Worm (Caenorhabditis elegans) whole organism, early embryonic: ENCODE data around the gene R160.3.

Experiments
- B0310.2 ChIP-seq: sonication (generic microtip); optimal IDR thresholded peaks from 2 replicates; lab custom pipeline; 2016; ENCODE audit warnings: mild to moderate bottlenecking, missing genetic modification characterization, missing compliant biosample characterization
- F13C5.2 ChIP-seq: sonication (generic microtip); optimal IDR thresholded peaks from 2 replicates; lab custom pipeline; 2017; ENCODE audit warnings: mild to moderate bottlenecking, missing genetic modification characterization, inconsistent platforms, missing compliant biosample characterization
- aly-1 ChIP-seq: sonication (generic microtip); optimal IDR thresholded peaks from 2 replicates; lab custom pipeline; 2016; ENCODE audit warnings: missing genetic modification characterization, missing compliant biosample characterization
- ama-1 ChIP-seq: fragments of 150-350 bp; optimal IDR thresholded peaks from 2 replicates; lab custom pipeline; 2014
- ceh-13 ChIP-seq: fragments of 200-800 bp; sonication (Bioruptor generic); optimal IDR thresholded peaks from 2 replicates; lab custom pipeline; 2018; ENCODE audit warnings: mild to moderate bottlenecking, missing genetic modification characterization, missing compliant biosample characterization
- ceh-36 ChIP-seq: sonication (generic microtip); optimal IDR thresholded peaks from 2 replicates; lab custom pipeline; 2016; ENCODE audit warnings: missing genetic modification characterization, inconsistent platforms, missing compliant biosample characterization
- ets-7 ChIP-seq: sonication (generic microtip); optimal IDR thresholded peaks from 2 replicates; lab custom pipeline; 2016; ENCODE audit warnings: missing genotype, missing genetic modification characterization, missing compliant biosample characterization
- flt-1 ChIP-seq: fragments of 200-800 bp; sonication (Bioruptor generic); IDR thresholded peaks from 2 replicates; pipeline ENCODE4 v1.3.6; 2022; ENCODE audit warnings: missing genetic modification characterization, missing compliant biosample characterization
- hmbx-1 ChIP-seq: sonication (generic microtip); optimal IDR thresholded peaks from 2 replicates; lab custom pipeline; 2016; ENCODE audit warnings: mild to moderate bottlenecking, missing genetic modification characterization, missing compliant biosample characterization
- hmg-4 ChIP-seq: fragments of 200-800 bp; sonication (Bioruptor generic); optimal IDR thresholded peaks from 2 replicates; lab custom pipeline; 2018; ENCODE audit warnings: mild to moderate bottlenecking, missing genetic modification characterization, missing compliant biosample characterization
- hnd-1 ChIP-seq: sonication (generic microtip); optimal IDR thresholded peaks from 2 replicates; lab custom pipeline; 2016; ENCODE audit warnings: missing genetic modification characterization, missing compliant biosample characterization
- pes-1 ChIP-seq: fragments of 200-800 bp; sonication (Bioruptor generic); IDR thresholded peaks from 2 replicates; pipeline ENCODE4 v1.3.6; 2022; ENCODE audit warnings: missing genetic modification reagents, missing genetic modification characterization, missing compliant biosample characterization
- scrt-1 ChIP-seq: fragments of 200-800 bp; sonication (Bioruptor generic); IDR thresholded peaks from 2 replicates; pipeline ENCODE4 v1.3.6; 2022; ENCODE audit warnings: missing genetic modification characterization, missing compliant biosample characterization
- sea-1 ChIP-seq: fragments of 200-800 bp; sonication (Bioruptor generic); conservative IDR thresholded peaks from 2 replicates; pipeline ENCODE4 v1.3.6; 2022; ENCODE audit warnings: missing genetic modification characterization, missing compliant biosample characterization
- tbx-11 ChIP-seq: fragments of 200-800 bp; sonication (Bioruptor generic); IDR thresholded peaks from 2 replicates; pipeline ENCODE4 v1.3.6; 2022; ENCODE audit warnings: missing genetic modification characterization, missing compliant biosample characterization
- tbx-37 ChIP-seq: fragments of 200-800 bp; sonication (Bioruptor generic); conservative IDR thresholded peaks from 2 replicates; pipeline ENCODE4 v1.3.6; 2022; ENCODE audit warnings: missing genetic modification reagents, missing genetic modification characterization, missing compliant biosample characterization
- tra-4 ChIP-seq: sonication (generic microtip); optimal IDR thresholded peaks from 2 replicates; lab custom pipeline; 2017; ENCODE audit warnings: missing genetic modification characterization, missing compliant biosample characterization

The R160.3 gene

DNA sequence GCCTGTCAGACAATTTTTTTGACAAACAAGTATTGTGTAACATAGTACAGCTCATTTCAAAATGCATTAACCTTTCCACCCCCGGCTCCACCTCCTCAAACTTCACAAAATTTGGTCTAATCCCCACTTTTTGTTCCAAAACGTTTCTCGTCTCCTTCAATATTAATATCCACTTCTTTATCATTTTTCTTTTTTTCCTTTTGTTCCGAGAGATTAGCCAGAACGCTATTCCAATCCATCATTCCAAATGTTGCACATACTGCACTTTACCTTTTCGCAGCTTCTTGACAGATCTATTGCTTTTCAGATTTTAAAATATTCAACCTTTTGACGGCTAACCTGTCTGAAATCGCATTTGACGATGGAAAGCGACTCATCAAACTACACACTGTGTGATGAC is 36.7 kb upstream of the R160.3 start, which contains the start of gene D1079.1:
Gene D1079.1 (plus strand): TSS at position 301 of the 400 bp plus-strand sequence.
- TF ChIP-seq B0310.2 (tag; lab: Kevin White, UChicago) (no peak), hmbx-1 (no peak), F13C5.2 (tag; lab: Kevin White, UChicago) (no peak), tbx-37 (GFP tag; lab: Robert Waterston, UW) (no peak), pes-1 (GFP tag; lab: Robert Waterston, UW) (no peak), aly-1 (no peak), ceh-36 (tag; lab: Kevin White, UChicago) (no peak), ets-7 (tag; lab: Kevin White, UChicago) (no peak), tra-4 (no peak), scrt-1 (GFP tag; lab: Robert Waterston, UW) (no peak), hmg-4 (no peak), hnd-1 (no peak), ama-1 (no peak), flt-1 (GFP tag; lab: Robert Waterston, UW) (no peak), tbx-11 (GFP tag; lab: Robert Waterston, UW) (no peak)

ce11 chrX:4400296-4400695 is 34.2 kb upstream of the R160.3 start:
- TF ChIP-seq sea-1 (GFP tag; lab: Robert Waterston, UW) (no peak), ets-7 (tag; lab: Kevin White, UChicago) (no peak), hmg-4 (no peak), B0310.2 (tag; lab: Kevin White, UChicago) (no peak), scrt-1 (GFP tag; lab: Robert Waterston, UW) (no peak), hmbx-1 (no peak), tra-4 (no peak), ceh-36 (tag; lab: Kevin White, UChicago) (no peak), ama-1 (no peak), pes-1 (GFP tag; lab: Robert Waterston, UW) (no peak), tbx-37 (GFP tag; lab: Robert Waterston, UW) (no peak), tbx-11 (GFP tag; lab: Robert Waterston, UW) (no peak), F13C5.2 (tag; lab: Kevin White, UChicago) (no peak), aly-1 (no peak), flt-1 (GFP tag; lab: Robert Waterston, UW) (no peak), ceh-13 (no peak)

- no peak for TF ChIP-seq flt-1 (GFP tag; lab: Robert Waterston, UW)
- TF ChIP-seq hmg-4 = no peak
- TF ChIP-seq tbx-37 (GFP tag; lab: Robert Waterston, UW) = no peak
- no peak for TF ChIP-seq ceh-36 (tag; lab: Kevin White, UChicago)
- no peak for TF ChIP-seq scrt-1 (GFP tag; lab: Robert Waterston, UW)
- TF ChIP-seq pes-1 (GFP tag; lab: Robert Waterston, UW) = no peak
- no peak for TF ChIP-seq B0310.2 (tag; lab: Kevin White, UChicago)
- no peak for TF ChIP-seq ets-7 (tag; lab: Kevin White, UChicago)
- TF ChIP-seq tra-4 = no peak
- TF ChIP-seq sea-1 (GFP tag; lab: Robert Waterston, UW) = no peak
- TF ChIP-seq F13C5.2 (tag; lab: Kevin White, UChicago) = no peak
- no peak for TF ChIP-seq hnd-1
- TF ChIP-seq tbx-11 (GFP tag; lab: Robert Waterston, UW) = no peak
- no peak for TF ChIP-seq aly-1
- TF ChIP-seq hmbx-1 = no peak
- no peak for TF ChIP-seq ceh-13
- no peak for TF ChIP-seq ama-1
These were observed 31.3 kb upstream of the R160.3 start for ce11 chrX:4397460-4397859.

DNA sequence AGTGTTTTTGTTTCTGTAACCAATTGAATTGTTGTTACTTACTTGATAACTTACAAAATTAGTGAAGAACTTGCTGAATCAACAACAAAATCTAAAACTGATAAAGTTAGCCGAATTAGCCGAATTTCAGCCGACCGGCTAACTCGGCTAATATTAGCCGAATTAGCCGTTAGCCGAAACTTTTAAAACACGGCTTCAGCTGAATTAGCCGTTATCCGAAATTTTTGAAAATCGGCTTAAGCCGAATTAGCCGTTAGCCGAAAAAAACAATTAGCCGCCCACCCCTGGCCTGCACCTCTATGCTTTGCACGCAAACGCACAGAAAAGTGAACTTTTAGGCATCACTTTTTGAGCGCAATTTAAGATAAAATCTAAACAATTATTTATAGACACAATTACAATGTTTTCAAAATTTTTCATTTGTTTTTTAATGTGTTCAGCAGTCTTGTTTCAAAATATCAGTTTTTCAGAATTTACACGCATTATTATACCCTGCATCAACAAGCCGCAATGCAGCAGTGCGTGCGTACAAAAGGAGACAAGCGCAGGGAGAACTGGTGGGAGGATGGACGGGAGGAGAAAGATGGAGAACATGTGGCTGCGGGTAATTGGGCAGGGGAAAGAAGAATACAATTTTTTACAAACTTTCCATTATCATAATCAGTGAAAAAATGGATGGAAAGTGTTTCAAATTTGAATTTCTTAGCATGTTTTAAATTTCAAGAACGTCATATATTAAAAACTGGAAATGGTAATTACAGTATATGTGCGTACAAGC is 29.1 kb upstream of the R160.3 start:
- TF ChIP-seq ceh-13 (no peak), F13C5.2 (tag; lab: Kevin White, UChicago) (peak; percentile 62), tbx-37 (GFP tag; lab: Robert Waterston, UW) (peak; percentile 42; the same call in 1 of the 2 replicates)

- TF ChIP-seq F13C5.2 (tag; lab: Kevin White, UChicago) = no peak
- no peak for TF ChIP-seq pes-1 (GFP tag; lab: Robert Waterston, UW)
- no peak for TF ChIP-seq ama-1
- TF ChIP-seq ceh-13 = no peak
- no peak for TF ChIP-seq sea-1 (GFP tag; lab: Robert Waterston, UW)
- no peak for TF ChIP-seq tbx-11 (GFP tag; lab: Robert Waterston, UW)
- no peak for TF ChIP-seq ets-7 (tag; lab: Kevin White, UChicago)
- no peak for TF ChIP-seq flt-1 (GFP tag; lab: Robert Waterston, UW)
- TF ChIP-seq ceh-36 (tag; lab: Kevin White, UChicago) = no peak
- TF ChIP-seq tra-4 = no peak
- no peak for TF ChIP-seq hmbx-1
- TF ChIP-seq tbx-37 (GFP tag; lab: Robert Waterston, UW) = no peak
- TF ChIP-seq scrt-1 (GFP tag; lab: Robert Waterston, UW) = no peak
- TF ChIP-seq aly-1 = no peak
- TF ChIP-seq hmg-4 = no peak
- TF ChIP-seq B0310.2 (tag; lab: Kevin White, UChicago) = no peak
These were observed 25.5 kb upstream of the R160.3 start for ce11 chrX:4391680-4392079.

DNA sequence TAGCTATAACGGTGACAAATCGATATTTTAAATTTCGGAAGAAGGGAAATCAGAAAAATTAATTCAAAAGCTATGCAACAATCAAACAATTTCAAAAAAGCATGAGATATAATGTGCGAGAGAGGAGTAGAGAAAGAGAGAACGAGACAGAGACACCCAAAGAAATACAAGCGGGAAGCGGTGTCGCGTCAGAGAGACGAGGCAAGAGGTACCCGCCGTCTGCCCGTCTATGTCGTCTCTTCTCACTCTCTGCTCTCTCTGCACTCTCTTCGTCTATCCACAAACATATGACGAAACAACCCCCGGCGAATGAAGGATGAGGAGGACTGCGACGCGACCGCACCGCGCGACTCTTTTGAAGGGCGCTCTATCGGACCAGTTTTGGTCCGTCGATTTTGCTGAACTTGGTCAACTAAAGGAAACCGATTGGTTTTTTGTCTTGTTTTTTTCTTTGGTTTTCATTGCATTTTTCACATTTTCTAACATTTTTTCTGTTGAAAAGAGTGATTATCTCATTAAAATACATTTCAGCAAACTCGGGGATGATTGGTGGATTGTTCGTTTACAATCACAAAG is 22.8 kb upstream of the R160.3 start, which contains the start of gene dpy-23:
Gene dpy-23 (plus strand): TSS at position 526 of the 576 bp plus-strand sequence.
- TF ChIP-seq pes-1 (GFP tag; lab: Robert Waterston, UW) = no peak
- no peak for TF ChIP-seq tbx-11 (GFP tag; lab: Robert Waterston, UW)
- TF ChIP-seq tra-4 = no peak
- peak; percentile 55 for TF ChIP-seq F13C5.2 (tag; lab: Kevin White, UChicago)
- TF ChIP-seq tbx-37 (GFP tag; lab: Robert Waterston, UW) = no peak
- TF ChIP-seq scrt-1 (GFP tag; lab: Robert Waterston, UW) = no peak
- TF ChIP-seq flt-1 (GFP tag; lab: Robert Waterston, UW) = no peak
- TF ChIP-seq sea-1 (GFP tag; lab: Robert Waterston, UW) = no peak
- TF ChIP-seq hmg-4 = peak; percentile 77
- TF ChIP-seq ceh-36 (tag; lab: Kevin White, UChicago) = no peak
- no peak for TF ChIP-seq hnd-1
- TF ChIP-seq ets-7 (tag; lab: Kevin White, UChicago) = no peak
- TF ChIP-seq hmbx-1 = no peak
- no peak for TF ChIP-seq ceh-13
- no peak for TF ChIP-seq ama-1
- TF ChIP-seq B0310.2 (tag; lab: Kevin White, UChicago) = no peak
- peak; percentile 4 for TF ChIP-seq aly-1
